Worm (Caenorhabditis elegans) whole organism, L3 larva: Measurements from ENCODE around the gene Y71H2AM.6.

Source experiments
- R02D3.7 ChIP-seq: fragments of 150-350 bp; optimal IDR thresholded peaks from 2 replicates; lab custom pipeline; 2014; ENCODE audit warnings: missing biosample characterization, missing genetic modification characterization
- ZK546.5 ChIP-seq: sonication (generic microtip); optimal IDR thresholded peaks from 2 replicates; lab custom pipeline; 2017; ENCODE audit warnings: missing biosample characterization, missing genetic modification characterization
- aly-2 ChIP-seq: fragments of 150-350 bp; optimal IDR thresholded peaks from 2 replicates; lab custom pipeline; 2014; ENCODE audit warnings: missing biosample characterization, missing genetic modification characterization
- ceh-16 ChIP-seq: sonication (generic microtip); optimal IDR thresholded peaks from 2 replicates; lab custom pipeline; 2017; ENCODE audit warnings: missing biosample characterization, missing genetic modification characterization
- ceh-28 ChIP-seq: fragments of 150-350 bp; optimal IDR thresholded peaks from 2 replicates; lab custom pipeline; 2014; ENCODE audit warnings: missing biosample characterization, missing genetic modification reagents, missing genetic modification characterization
- ceh-82 ChIP-seq: fragments of 150-350 bp; optimal IDR thresholded peaks from 2 replicates; lab custom pipeline; 2014; ENCODE audit warnings: missing biosample characterization, missing genetic modification characterization
- ceh-9 ChIP-seq: sonication (generic microtip); optimal IDR thresholded peaks from 2 replicates; lab custom pipeline; 2018; ENCODE audit warnings: missing biosample characterization, missing genetic modification characterization
- daf-12 ChIP-seq: fragments of 150-350 bp; optimal IDR thresholded peaks from 2 replicates; lab custom pipeline; 2014; ENCODE audit warnings: missing biosample characterization, missing genetic modification reagents, missing genetic modification characterization
- egl-5 ChIP-seq: fragments of 150-350 bp; optimal IDR thresholded peaks from 2 replicates; lab custom pipeline; 2017; ENCODE audit warnings: missing biosample characterization, missing genetic modification reagents, missing genetic modification characterization, inconsistent platforms
- elt-1 ChIP-seq: fragments of 150-350 bp; optimal IDR thresholded peaks from 2 replicates; lab custom pipeline; 2014; ENCODE audit warnings: missing biosample characterization, missing genetic modification characterization
- elt-2 ChIP-seq: sonication (generic microtip); optimal IDR thresholded peaks from 2 replicates; lab custom pipeline; 2016; ENCODE audit warnings: missing genetic modification reagents, mild to moderate bottlenecking, missing genetic modification characterization, missing compliant biosample characterization
- eor-1 ChIP-seq, 2 experiments: fragments of 150-350 bp; optimal IDR thresholded peaks; 2 replicates each; lab custom pipeline; 2014 to 2018; ENCODE audit warnings: missing biosample characterization in 2 of 2, missing genetic modification characterization in 2 of 2
- fkh-10 ChIP-seq: sonication (generic microtip); optimal IDR thresholded peaks from 2 replicates; lab custom pipeline; 2017; ENCODE audit warnings: missing biosample characterization, missing genetic modification reagents, missing genetic modification characterization
- jun-1 ChIP-seq: fragments of 150-350 bp; optimal IDR thresholded peaks from 2 replicates; lab custom pipeline; 2014; ENCODE audit warnings: missing biosample characterization, missing genetic modification reagents, missing genetic modification characterization
- lin-15B ChIP-seq: fragments of 150-350 bp; optimal IDR thresholded peaks from 2 replicates; lab custom pipeline; 2014; ENCODE audit warnings: missing biosample characterization, missing genetic modification characterization
- lin-39 ChIP-seq: fragments of 150-350 bp; optimal IDR thresholded peaks from 2 replicates; lab custom pipeline; 2018; ENCODE audit warnings: missing biosample characterization, missing genetic modification reagents, missing genetic modification characterization
- lsy-12 ChIP-seq: sonication (generic microtip); optimal IDR thresholded peaks from 2 replicates; lab custom pipeline; 2016; ENCODE audit warnings: mild to moderate bottlenecking, missing genetic modification characterization, missing compliant biosample characterization
- mml-1 ChIP-seq: fragments of 150-350 bp; sonication (generic microtip); optimal IDR thresholded peaks from 3 replicates; lab custom pipeline; 2014; ENCODE audit warnings: missing biosample characterization, missing genetic modification characterization
- nfya-1 ChIP-seq: sonication (generic microtip); optimal IDR thresholded peaks from 2 replicates; lab custom pipeline; 2017; ENCODE audit warnings: missing genetic modification characterization, mild to moderate bottlenecking, missing compliant biosample characterization, antibody characterized with exemption, moderate library complexity; ENCODE audit not compliant: insufficient read depth
- nhr-23 ChIP-seq: fragments of 150-350 bp; optimal IDR thresholded peaks from 2 replicates; lab custom pipeline; 2014; ENCODE audit warnings: missing biosample characterization, missing genetic modification reagents, missing genetic modification characterization
- nhr-28 ChIP-seq: fragments of 150-350 bp; optimal IDR thresholded peaks from 2 replicates; lab custom pipeline; 2014; ENCODE audit warnings: missing biosample characterization, missing genetic modification characterization
- nhr-43 ChIP-seq: sonication (generic microtip); optimal IDR thresholded peaks from 2 replicates; lab custom pipeline; 2016; ENCODE audit warnings: mild to moderate bottlenecking, missing genetic modification characterization, missing compliant biosample characterization; ENCODE audit not compliant: poor library complexity, severe bottlenecking
- nhr-67 ChIP-seq: fragments of 150-350 bp; optimal IDR thresholded peaks from 2 replicates; lab custom pipeline; 2014; ENCODE audit warnings: missing biosample characterization, missing genetic modification characterization
- nhr-77 ChIP-seq: fragments of 150-350 bp; optimal IDR thresholded peaks from 2 replicates; lab custom pipeline; 2014; ENCODE audit warnings: missing biosample characterization, missing genetic modification characterization
- pha-4 ChIP-seq: fragments of 150-350 bp; optimal IDR thresholded peaks from 2 replicates; lab custom pipeline; 2014; ENCODE audit warnings: missing biosample characterization, missing genetic modification reagents, missing genetic modification characterization
- pqm-1 ChIP-seq: fragments of 150-350 bp; optimal IDR thresholded peaks from 2 replicates; lab custom pipeline; 2017; ENCODE audit warnings: missing biosample characterization, missing genetic modification characterization, inconsistent platforms
- skn-1 ChIP-seq: fragments of 150-350 bp; optimal IDR thresholded peaks from 2 replicates; lab custom pipeline; 2014; ENCODE audit warnings: missing biosample characterization, missing genetic modification characterization
- snpc-4 ChIP-seq: fragments of 150-350 bp; optimal IDR thresholded peaks from 2 replicates; lab custom pipeline; 2014; ENCODE audit warnings: missing biosample characterization, missing genetic modification characterization
- tbx-2 ChIP-seq: sonication (generic microtip); optimal IDR thresholded peaks from 2 replicates; lab custom pipeline; 2016; ENCODE audit warnings: mild to moderate bottlenecking, missing genetic modification characterization, missing compliant biosample characterization
- unc-62 ChIP-seq: fragments of 150-350 bp; sonication (generic microtip); optimal IDR thresholded peaks from 4 replicates; lab custom pipeline; 2014; ENCODE audit warnings: missing biosample characterization, missing genetic modification reagents, missing genetic modification characterization
- ztf-11 ChIP-seq: fragments of 150-350 bp; optimal IDR thresholded peaks from 2 replicates; lab custom pipeline; 2014; ENCODE audit warnings: missing biosample characterization, missing genetic modification characterization
- ztf-4 ChIP-seq: fragments of 150-350 bp; optimal IDR thresholded peaks from 2 replicates; lab custom pipeline; 2014; ENCODE audit warnings: missing biosample characterization, missing genetic modification characterization

The Y71H2AM.6 gene

DNA sequence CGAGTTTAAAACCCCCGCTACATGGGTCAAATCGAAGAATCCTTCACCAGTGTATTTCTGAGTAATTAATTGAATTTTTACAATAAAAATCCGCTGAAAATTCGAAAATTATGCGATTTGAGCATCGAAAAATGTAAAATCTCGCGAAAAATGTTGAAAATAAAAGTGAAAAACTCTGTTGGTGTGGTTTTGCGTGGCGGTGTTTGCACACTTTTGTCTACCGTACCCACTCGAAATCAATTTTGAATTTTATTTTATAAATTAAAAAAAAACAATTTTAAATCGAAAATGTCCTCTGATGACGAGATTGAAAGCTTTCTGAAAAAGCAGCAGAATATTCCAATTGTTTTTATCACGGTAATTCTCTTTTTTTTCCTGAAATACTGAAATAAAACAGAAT is at the start of gene Y71H2AM.6:
Y71H2AM.6 (plus strand) TSS at position 264 of the 400 bp plus-strand sequence.
- no peak for TF ChIP-seq eor-1 (tag; optimal IDR thresholded peaks at IDR 0.05; lab: Kevin White, UChicago)
- peak; percentile 59 for TF ChIP-seq pha-4 (tag; lab: Kevin White, UChicago)
- no peak for TF ChIP-seq daf-12 (tag; lab: Kevin White, UChicago)
- TF ChIP-seq elt-1 (tag; lab: Kevin White, UChicago), result no peak
- no peak for TF ChIP-seq ceh-9 (tag; lab: Kevin White, UChicago)
- no peak for TF ChIP-seq ceh-82
- peak; percentile 69 for TF ChIP-seq nfya-1 (tag; lab: Kevin White, UChicago)
- no peak for TF ChIP-seq mml-1
- no peak for TF ChIP-seq jun-1 (tag; lab: Kevin White, UChicago)
- no peak for TF ChIP-seq lin-39 (tag; lab: Kevin White, UChicago)
- TF ChIP-seq snpc-4, result peak; percentile 19
- TF ChIP-seq lin-15B (tag; lab: Kevin White, UChicago), result peak; percentile 64
- no peak for TF ChIP-seq tbx-2 (tag; lab: Kevin White, UChicago)
- TF ChIP-seq egl-5, result no peak
- TF ChIP-seq ceh-16, result no peak
- TF ChIP-seq lsy-12 (tag; lab: Kevin White, UChicago), result no peak
- no peak for TF ChIP-seq ceh-28 (tag; lab: Kevin White, UChicago)
- TF ChIP-seq fkh-10 (GFP tag; lab: Kevin White, UChicago), result no peak
- TF ChIP-seq elt-2 (tag; lab: Kevin White, UChicago), result peak; percentile 1
- peak; percentile 5 for TF ChIP-seq nhr-23 (tag; lab: Kevin White, UChicago)

DNA sequence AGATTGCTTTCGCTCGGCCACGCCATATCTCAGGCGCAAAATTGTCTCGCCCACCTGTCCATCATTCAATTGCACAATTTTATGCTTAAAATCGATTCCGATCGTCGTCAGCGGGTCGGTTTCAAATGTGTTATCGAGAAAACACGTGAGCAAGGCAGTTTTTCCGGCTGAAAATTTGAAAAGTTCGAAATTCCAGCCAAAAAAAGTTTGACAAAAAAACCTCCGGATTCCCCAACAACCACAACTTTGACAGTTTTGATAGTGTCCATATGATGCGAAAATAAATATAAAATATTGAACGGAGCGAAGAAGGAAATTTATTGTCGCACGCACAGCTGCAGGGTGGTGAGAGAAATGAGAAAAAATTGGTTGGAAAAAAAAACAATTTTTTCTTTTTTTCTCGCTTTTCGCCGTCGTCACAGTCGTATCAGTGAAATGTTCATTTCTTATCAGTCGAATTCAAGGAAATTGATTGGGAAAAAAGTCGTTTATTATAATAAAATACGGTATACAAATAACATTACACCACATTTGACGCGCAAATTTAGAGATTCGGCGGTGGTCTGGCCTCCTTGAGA is 47.2 kb upstream of the Y71H2AM.6 start, which contains the start of gene Y71H2AM.12:
Y71H2AM.12 (minus strand) TSS at position 486 of the 578 bp plus-strand sequence.
- no peak for TF ChIP-seq lin-15B (tag; lab: Kevin White, UChicago)
- TF ChIP-seq elt-2 (tag; lab: Kevin White, UChicago), result peak; percentile 70

DNA sequence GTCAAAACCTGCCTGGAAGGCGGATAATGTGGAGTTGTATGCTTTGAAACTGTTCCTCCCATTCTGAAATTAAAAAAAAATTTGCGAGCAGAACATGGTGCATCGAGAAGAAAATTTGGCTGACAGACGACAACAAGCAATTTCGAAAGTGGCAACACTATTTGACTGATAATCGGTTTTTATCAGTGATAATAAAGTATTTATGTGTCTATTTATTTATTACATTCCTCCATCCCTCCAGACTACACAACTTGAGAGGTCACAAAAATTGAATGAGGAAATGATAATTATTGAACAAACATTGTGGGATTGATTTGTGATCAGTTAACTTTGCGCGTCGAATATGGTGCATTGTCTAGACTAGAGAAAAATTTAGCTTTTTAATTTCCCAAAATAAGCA is 41.4 kb upstream of the Y71H2AM.6 start, which contains the start of gene cest-25:
cest-25 (minus strand) TSS at position 63 of the 400 bp plus-strand sequence.
- peak; percentile 81 for TF ChIP-seq pqm-1 (tag; lab: Kevin White, UChicago)
- TF ChIP-seq elt-2 (tag; lab: Kevin White, UChicago), result peak; percentile 93
- peak; percentile 18 for TF ChIP-seq pha-4 (tag; lab: Kevin White, UChicago)
- no peak for TF ChIP-seq nhr-28 (tag; lab: Kevin White, UChicago)
- peak; percentile 50 for TF ChIP-seq jun-1 (tag; lab: Kevin White, UChicago)
- no peak for TF ChIP-seq ztf-4 (tag; lab: Kevin White, UChicago)
- no peak for TF ChIP-seq nhr-77 (tag; lab: Kevin White, UChicago)
- no peak for TF ChIP-seq nhr-67 (tag; lab: Kevin White, UChicago)
- TF ChIP-seq nfya-1 (tag; lab: Kevin White, UChicago), result no peak
- TF ChIP-seq ZK546.5, result no peak
- no peak for TF ChIP-seq unc-62 (GFP tag; lab: Kevin White, UChicago)
- TF ChIP-seq aly-2 (tag; lab: Kevin White, UChicago), result no peak
- TF ChIP-seq fkh-10 (GFP tag; lab: Kevin White, UChicago), result no peak
- no peak for TF ChIP-seq ceh-16
- no peak for TF ChIP-seq R02D3.7 (tag; lab: Kevin White, UChicago)

DNA sequence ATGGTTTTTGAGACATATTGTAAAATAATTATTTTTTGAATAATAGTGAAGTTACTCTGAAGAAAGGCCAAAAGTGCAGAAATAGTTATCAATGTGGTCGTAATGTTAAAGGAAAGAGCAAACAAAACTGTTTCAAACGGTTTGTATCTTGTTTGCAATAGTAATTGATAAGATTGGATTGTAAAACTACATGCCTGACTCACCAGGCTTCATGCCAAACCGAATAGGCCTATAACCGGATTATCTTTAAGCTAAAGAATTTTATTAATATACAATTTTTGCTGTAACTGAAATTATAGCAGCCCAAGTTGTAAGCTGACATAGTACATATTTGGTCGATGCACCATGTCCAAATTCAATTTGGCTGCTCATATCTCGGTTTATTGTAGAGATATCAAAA is 34.3 kb upstream of the Y71H2AM.6 start, which contains the start of gene Y71H2AM.14:
Y71H2AM.14 (minus strand) TSS at position 101 of the 400 bp plus-strand sequence.
- peak; percentile 33 for TF ChIP-seq pqm-1 (tag; lab: Kevin White, UChicago)
- TF ChIP-seq ZK546.5, result no peak
- no peak for TF ChIP-seq skn-1 (tag; lab: Kevin White, UChicago)
- no peak for TF ChIP-seq ztf-4 (tag; lab: Kevin White, UChicago)

DNA sequence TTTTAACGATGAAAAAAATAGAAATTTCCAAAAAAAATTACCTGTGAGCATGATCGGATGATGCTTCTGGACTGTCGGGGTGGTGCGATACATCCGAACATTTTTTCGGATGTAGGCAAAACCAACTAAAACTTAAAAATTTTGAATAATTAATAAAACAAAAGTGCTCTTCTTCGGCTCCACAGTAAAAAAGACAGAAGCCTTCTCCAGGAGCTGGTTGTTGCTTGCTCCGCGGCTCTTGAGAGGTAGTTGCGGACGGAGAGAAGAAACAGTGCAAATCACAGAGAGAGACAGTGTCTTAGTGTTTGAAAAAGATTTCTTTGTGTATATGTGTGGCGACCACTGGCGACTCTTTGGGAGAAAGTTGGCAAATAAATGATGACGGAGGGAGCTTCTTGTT is 24.6 kb upstream of the Y71H2AM.6 start, which contains the start of gene gldi-9:
gldi-9 (minus strand) TSS at position 101 of the 400 bp plus-strand sequence.
- TF ChIP-seq snpc-4 (no peak), pha-4 (tag; lab: Kevin White, UChicago) (peak; percentile 33)

DNA sequence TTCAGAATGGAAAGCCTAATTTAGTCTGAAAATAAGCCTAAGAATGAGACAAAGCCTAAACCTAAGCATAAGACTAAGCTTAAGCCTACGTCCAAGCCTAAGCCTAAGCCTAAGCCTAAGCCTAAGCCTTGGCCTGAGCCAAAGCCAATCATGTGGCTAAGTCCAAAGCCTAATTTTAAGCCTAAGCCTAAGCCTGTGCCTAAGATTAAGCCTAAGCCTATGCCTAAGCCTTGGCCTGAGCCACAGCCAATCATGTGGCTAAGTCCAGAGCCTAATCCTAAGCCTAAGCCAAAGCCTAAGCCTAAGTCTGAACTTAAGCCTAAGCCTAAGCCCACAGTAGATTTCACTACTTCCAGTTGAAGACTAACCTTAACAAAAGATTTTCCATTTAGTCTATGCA is 23.4 kb upstream of the Y71H2AM.6 start:
- TF ChIP-seq nhr-43 (tag; lab: Kevin White, UChicago), result no peak
- TF ChIP-seq lin-15B (tag; lab: Kevin White, UChicago), result no peak
- no peak for TF ChIP-seq snpc-4
- TF ChIP-seq ztf-11 (tag; lab: Kevin White, UChicago), result no peak
- TF ChIP-seq, all 47 proteins: peak for 0
